Worm (Caenorhabditis elegans) whole organism, young adult: ENCODE measurements around the gene F15B9.8.
A peak's percentile ranks its signal among the peaks of the same experiment; 100 is the strongest.

Source experiments
- F23B12.7 ChIP-seq: sonication (generic microtip); optimal IDR thresholded peaks from 2 replicates; lab custom pipeline; 2017; ENCODE audit warnings: missing genetic modification characterization, mild to moderate bottlenecking, missing compliant biosample characterization, antibody characterized with exemption, moderate library complexity; ENCODE audit not compliant: insufficient read depth
- T26A5.8 ChIP-seq: sonication (generic microtip); optimal IDR thresholded peaks from 2 replicates; lab custom pipeline; 2016; ENCODE audit warnings: missing genetic modification characterization, missing compliant biosample characterization
- Y53G8AR.9 ChIP-seq: fragments of 200-800 bp; sonication (Bioruptor generic); conservative IDR thresholded peaks from 2 replicates; pipeline ENCODE4 v1.3.6; 2022; ENCODE audit warnings: missing genetic modification reagents, missing genetic modification characterization, missing compliant biosample characterization
- Y67H2A.10 ChIP-seq: fragments of 200-800 bp; sonication (Bioruptor generic); conservative IDR thresholded peaks from 2 replicates; pipeline ENCODE4 v1.3.6; 2022; ENCODE audit warnings: missing genetic modification reagents, missing genetic modification characterization, missing compliant biosample characterization
- ZK185.1 ChIP-seq: sonication (generic microtip); optimal IDR thresholded peaks from 2 replicates; lab custom pipeline; 2016; ENCODE audit warnings: mild to moderate bottlenecking, missing genetic modification characterization, missing compliant biosample characterization; ENCODE audit not compliant: poor library complexity, severe bottlenecking
- aptf-2 ChIP-seq: fragments of 200-800 bp; sonication (Bioruptor generic); conservative IDR thresholded peaks from 2 replicates; pipeline ENCODE4 v1.3.6; 2022; ENCODE audit warnings: missing genetic modification reagents, missing genetic modification characterization, missing compliant biosample characterization
- attf-5 ChIP-seq: fragments of 200-800 bp; sonication (Bioruptor generic); optimal IDR thresholded peaks from 2 replicates; lab custom pipeline; 2018; ENCODE audit warnings: mild to moderate bottlenecking, missing genetic modification characterization, missing compliant biosample characterization
- lin-40 ChIP-seq: sonication (generic microtip); optimal IDR thresholded peaks from 2 replicates; lab custom pipeline; 2016; ENCODE audit warnings: missing genetic modification characterization, mild to moderate bottlenecking, missing compliant biosample characterization, missing genotype, missing genetic modification reagents
- mcd-1 ChIP-seq: fragments of 200-800 bp; sonication (Bioruptor generic); IDR thresholded peaks from 2 replicates; pipeline ENCODE4 v1.3.6; 2022; ENCODE audit warnings: missing genetic modification reagents, missing genetic modification characterization, missing compliant biosample characterization
- snpc-4 ChIP-seq, 5 experiments: fragments of 150-350 bp in 1 of 5; sonication (generic microtip) in 4 of 5; optimal IDR thresholded peaks; 2 replicates each; lab custom pipeline; 2014 to 2018; ENCODE audit warnings: missing genetic modification characterization in 5 of 5, missing biosample characterization in 3 of 5, antibody characterized with exemption in 2 of 5, mild to moderate bottlenecking in 2 of 5, missing compliant biosample characterization in 2 of 5, missing genotype in 2 of 5, moderate library complexity in 2 of 5, missing genetic modification reagents in 1 of 5
- ztf-26 ChIP-seq: sonication (generic microtip); optimal IDR thresholded peaks from 2 replicates; lab custom pipeline; 2017; ENCODE audit warnings: missing genetic modification characterization, missing compliant biosample characterization

The F15B9.8 gene

DNA sequence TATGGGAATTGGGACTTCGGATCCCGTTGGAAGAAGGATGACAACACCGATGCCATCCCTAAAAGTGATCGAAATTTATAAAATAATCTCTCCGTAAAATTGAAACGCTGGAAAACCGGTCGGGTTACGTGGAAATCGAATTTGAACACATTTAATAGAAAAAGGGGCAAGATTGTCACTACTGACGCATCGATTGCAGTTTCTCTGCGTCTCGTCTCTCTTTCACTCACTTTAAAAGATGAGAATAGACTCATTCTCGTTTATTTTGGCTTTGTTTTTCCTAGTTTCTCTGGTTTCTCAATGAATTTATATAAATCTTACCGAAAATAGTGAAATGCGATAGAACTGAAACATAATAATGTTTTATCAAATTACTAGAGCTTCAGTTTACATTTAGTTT is 53.3 kb downstream of the F15B9.8 start, which contains the start of gene scyl-1 (continued):
- TF ChIP-seq mcd-1 (GFP tag; lab: Robert Waterston, UW) (peak; percentile 65), lin-40 (tag; lab: Kevin White, UChicago) (peak; percentile 78), attf-5 (GFP tag; lab: Kevin White, UChicago) (peak; percentile 6), aptf-2 (GFP tag; lab: Robert Waterston, UW) (no peak), Y53G8AR.9 (0 out of 2 replicates have a peak, but pooled peaks have one; percentile 55), Y67H2A.10 (GFP tag; lab: Robert Waterston, UW) (no peak), snpc-4 (GFP tag; optimal IDR thresholded peaks at IDR 0.05; lab: Kevin White, UChicago) (no peak), snpc-4 (tag; optimal IDR thresholded peaks at IDR 0.05; lab: Kevin White, UChicago) (peak in 3 of 4 experiments; percentile 27 to 54 (median 31)), ztf-26 (tag; lab: Kevin White, UChicago) (no peak), ZK185.1 (peak; percentile 63), F23B12.7 (tag; lab: Kevin White, UChicago) (peak; percentile 7), T26A5.8 (tag; lab: Kevin White, UChicago) (no peak)
